Fruit fly (Drosophila melanogaster) whole organism, embryonic: ENCODE measurements around the gene CG46434.

Experiments
- Bgb ChIP-seq: fragments of 200-800 bp; sonication (Bioruptor generic); IDR thresholded peaks from 2 replicates; pipeline ENCODE4 v1.3.6; 2022; ENCODE audit warnings: missing biosample characterization, missing genetic modification characterization; ENCODE audit not compliant: partially characterized antibody
- CG10654 ChIP-seq: fragments of 200-800 bp; sonication (Bioruptor generic); optimal IDR thresholded peaks from 2 replicates; lab custom pipeline; 2016; ENCODE audit warnings: missing biosample characterization, missing genetic modification characterization
- CG11456 ChIP-seq: fragments of 200-800 bp; sonication (Bioruptor generic); IDR thresholded peaks from 3 replicates; pipeline ENCODE4 v1.3.6; 2022; ENCODE audit warnings: missing biosample characterization, missing genetic modification characterization
- CG11723 ChIP-seq: fragments of 200-800 bp; sonication (Bioruptor generic); optimal IDR thresholded peaks from 2 replicates; lab custom pipeline; 2017; ENCODE audit warnings: missing biosample characterization, mild to moderate bottlenecking, missing genetic modification characterization
- CG12744 ChIP-seq: fragments of 200-800 bp; sonication (Bioruptor generic); optimal IDR thresholded peaks from 2 replicates; lab custom pipeline; 2016; ENCODE audit warnings: missing biosample characterization, missing genetic modification characterization
- CG17186 ChIP-seq: fragments of 200-800 bp; sonication (Bioruptor generic); optimal IDR thresholded peaks from 3 replicates; lab custom pipeline; 2017; ENCODE audit warnings: missing biosample characterization, missing genetic modification reagents, missing genetic modification characterization
- CG17912 ChIP-seq: fragments of 200-800 bp; sonication (Bioruptor generic); optimal IDR thresholded peaks from 2 replicates; lab custom pipeline; 2018; ENCODE audit warnings: missing biosample characterization, mild to moderate bottlenecking, missing genetic modification characterization
- CG1832 ChIP-seq: fragments of 200-800 bp; sonication (Bioruptor generic); optimal IDR thresholded peaks from 2 replicates; lab custom pipeline; 2017; ENCODE audit warnings: missing biosample characterization, mild to moderate bottlenecking, missing genetic modification characterization, inconsistent platforms
- CG2116 ChIP-seq: fragments of 200-800 bp; sonication (Bioruptor generic); optimal IDR thresholded peaks from 3 replicates; lab custom pipeline; 2018; ENCODE audit warnings: missing biosample characterization, mild to moderate bottlenecking, missing genetic modification characterization
- CG2875 ChIP-seq: fragments of 200-800 bp; sonication (Bioruptor generic); optimal IDR thresholded peaks from 2 replicates; lab custom pipeline; 2017; ENCODE audit warnings: missing biosample characterization, mild to moderate bottlenecking, missing genetic modification characterization, missing genetic modification reagents
- CG34422 ChIP-seq: fragments of 200-800 bp; sonication (Bioruptor generic); IDR thresholded peaks from 3 replicates; pipeline ENCODE4 v1.3.6; 2022; ENCODE audit warnings: missing biosample characterization, missing genetic modification characterization
- CG3838 ChIP-seq: fragments of 200-800 bp; sonication (Bioruptor generic); optimal IDR thresholded peaks from 3 replicates; lab custom pipeline; 2016; ENCODE audit warnings: missing biosample characterization, missing genetic modification characterization
- CG3847 ChIP-seq: fragments of 200-800 bp; sonication (Bioruptor generic); IDR thresholded peaks from 2 replicates; pipeline ENCODE4 v1.3.6; 2022; ENCODE audit warnings: missing biosample characterization, missing genetic modification characterization
- CG4404 ChIP-seq: fragments of 200-800 bp; sonication (Bioruptor generic); IDR thresholded peaks from 2 replicates; pipeline ENCODE4 v1.3.6; 2022; ENCODE audit warnings: missing biosample characterization, missing genetic modification characterization
- CG6254 ChIP-seq: fragments of 200-800 bp; sonication (Bioruptor generic); optimal IDR thresholded peaks from 3 replicates; lab custom pipeline; 2017; ENCODE audit warnings: mild to moderate bottlenecking, missing biosample characterization, missing genetic modification reagents, missing genetic modification characterization
- CG6813 ChIP-seq: fragments of 200-800 bp; sonication (Bioruptor generic); optimal IDR thresholded peaks from 2 replicates; lab custom pipeline; 2017; ENCODE audit warnings: missing biosample characterization, missing genetic modification characterization, mild to moderate bottlenecking, moderate library complexity, missing genetic modification reagents
- Dip2 ChIP-seq: fragments of 200-800 bp; sonication (Bioruptor generic); IDR thresholded peaks from 2 replicates; pipeline ENCODE4 v1.3.6; 2022; ENCODE audit warnings: missing biosample characterization, missing genetic modification characterization
- E2f2 ChIP-seq: fragments of 200-800 bp; sonication (Bioruptor generic); IDR thresholded peaks from 2 replicates; pipeline ENCODE4 v1.3.6; 2022; ENCODE audit warnings: missing biosample characterization, missing genetic modification characterization
- Ets97D ChIP-seq: fragments of 200-800 bp; sonication (Bioruptor generic); optimal IDR thresholded peaks from 3 replicates; lab custom pipeline; 2016; ENCODE audit warnings: missing biosample characterization, missing genetic modification characterization
- H15 ChIP-seq: fragments of 200-800 bp; sonication (Bioruptor generic); IDR thresholded peaks from 3 replicates; pipeline ENCODE4 v1.3.6; 2022; ENCODE audit warnings: missing biosample characterization, missing genetic modification characterization
- Hmr ChIP-seq: fragments of 200-800 bp; sonication (Bioruptor generic); optimal IDR thresholded peaks from 3 replicates; lab custom pipeline; 2017; ENCODE audit warnings: mild to moderate bottlenecking, missing biosample characterization, missing genetic modification reagents, missing genetic modification characterization
- Jarid2 ChIP-seq: fragments of 200-800 bp; sonication (Bioruptor generic); optimal IDR thresholded peaks from 3 replicates; lab custom pipeline; 2017; ENCODE audit warnings: mild to moderate bottlenecking, missing biosample characterization, missing genetic modification reagents, missing genetic modification characterization
- Kr ChIP-seq: fragments of 200-800 bp; sonication (Bioruptor generic); optimal IDR thresholded peaks from 2 replicates; lab custom pipeline; 2017; ENCODE audit warnings: missing biosample characterization, mild to moderate bottlenecking, missing genetic modification characterization
- Lhr ChIP-seq: fragments of 200-800 bp; sonication (Bioruptor generic); optimal IDR thresholded peaks from 3 replicates; lab custom pipeline; 2017; ENCODE audit warnings: mild to moderate bottlenecking, missing biosample characterization, missing genetic modification reagents, missing genetic modification characterization
- MTF-1 ChIP-seq: fragments of 200-800 bp; sonication (Bioruptor generic); optimal IDR thresholded peaks from 2 replicates; lab custom pipeline; 2018; ENCODE audit warnings: missing biosample characterization, mild to moderate bottlenecking, missing genetic modification characterization, borderline replicate concordance
- Mrtf ChIP-seq: fragments of 200-800 bp; sonication (Bioruptor generic); IDR thresholded peaks from 3 replicates; pipeline ENCODE4 v1.3.6; 2022; ENCODE audit warnings: missing biosample characterization, missing genetic modification characterization
- NC2β ChIP-seq: fragments of 200-800 bp; sonication (Bioruptor generic); optimal IDR thresholded peaks from 2 replicates; lab custom pipeline; 2016; ENCODE audit warnings: missing biosample characterization, missing genetic modification characterization
- Oaz ChIP-seq: fragments of 200-800 bp; sonication (Bioruptor generic); IDR thresholded peaks from 2 replicates; pipeline ENCODE4 v1.3.6; 2022; ENCODE audit warnings: missing biosample characterization, missing genetic modification characterization
- Sox102F ChIP-seq: fragments of 200-800 bp; sonication (Bioruptor generic); optimal IDR thresholded peaks from 2 replicates; lab custom pipeline; 2018; ENCODE audit warnings: missing biosample characterization, mild to moderate bottlenecking, missing genetic modification characterization, moderate library complexity
- Taf1 ChIP-seq: fragments of 200-800 bp; sonication (Bioruptor generic); IDR thresholded peaks from 2 replicates; pipeline ENCODE4 v1.3.6; 2022; ENCODE audit warnings: missing biosample characterization, missing genetic modification characterization
- bsh ChIP-seq, 2 experiments: fragments of 200-800 bp; sonication (Bioruptor generic); optimal IDR thresholded peaks; 2 replicates each; lab custom pipeline; 2017 to 2018; ENCODE audit warnings: mild to moderate bottlenecking in 2 of 2, missing biosample characterization in 2 of 2, missing genetic modification characterization in 2 of 2, moderate library complexity in 1 of 2
- caup ChIP-seq: fragments of 200-800 bp; sonication (Bioruptor generic); optimal IDR thresholded peaks from 3 replicates; lab custom pipeline; 2017; ENCODE audit warnings: missing biosample characterization, mild to moderate bottlenecking, missing genetic modification characterization, moderate library complexity; ENCODE audit not compliant: severe bottlenecking
- chinmo ChIP-seq: fragments of 200-800 bp; sonication (Bioruptor generic); IDR thresholded peaks from 4 replicates; pipeline ENCODE4 v1.3.6; 2022; ENCODE audit warnings: missing biosample characterization, missing genetic modification characterization; ENCODE audit not compliant: partially characterized antibody
- chm ChIP-seq: fragments of 200-800 bp; sonication (Bioruptor generic); IDR thresholded peaks from 2 replicates; pipeline ENCODE4 v1.3.6; 2022; ENCODE audit warnings: missing biosample characterization, missing genetic modification characterization
- croc ChIP-seq: fragments of 200-800 bp; sonication (Bioruptor generic); conservative IDR thresholded peaks from 3 replicates; pipeline ENCODE4 v1.3.6; 2022; ENCODE audit warnings: missing biosample characterization, missing genetic modification characterization
- fu2 ChIP-seq: fragments of 200-800 bp; sonication (Bioruptor generic); optimal IDR thresholded peaks from 2 replicates; lab custom pipeline; 2016; ENCODE audit warnings: missing biosample characterization, missing genetic modification characterization
- gcm ChIP-seq: fragments of 200-800 bp; sonication (Bioruptor generic); optimal IDR thresholded peaks from 2 replicates; lab custom pipeline; 2019; ENCODE audit warnings: missing biosample characterization, mild to moderate bottlenecking, missing genetic modification characterization, moderate library complexity
- gsb-n ChIP-seq: fragments of 200-800 bp; sonication (Bioruptor generic); optimal IDR thresholded peaks from 3 replicates; lab custom pipeline; 2018; ENCODE audit warnings: missing biosample characterization, mild to moderate bottlenecking, missing genetic modification characterization
- her ChIP-seq: fragments of 200-800 bp; sonication (Bioruptor generic); optimal IDR thresholded peaks from 2 replicates; lab custom pipeline; 2016; ENCODE audit warnings: missing biosample characterization, missing genetic modification characterization
- lmd ChIP-seq: fragments of 200-800 bp; sonication (Bioruptor generic); IDR thresholded peaks from 2 replicates; pipeline ENCODE4 v1.3.6; 2022; ENCODE audit warnings: missing biosample characterization, missing genetic modification characterization
- mam ChIP-seq: fragments of 200-800 bp; sonication (Bioruptor generic); optimal IDR thresholded peaks from 3 replicates; lab custom pipeline; 2016; ENCODE audit warnings: missing biosample characterization, missing genetic modification characterization
- nau ChIP-seq: fragments of 200-800 bp; sonication (Bioruptor generic); optimal IDR thresholded peaks from 3 replicates; lab custom pipeline; 2017; ENCODE audit warnings: missing biosample characterization, mild to moderate bottlenecking, missing genetic modification characterization, missing genetic modification reagents
- odd ChIP-seq: fragments of 200-800 bp; sonication (Bioruptor generic); optimal IDR thresholded peaks from 2 replicates; lab custom pipeline; 2017; ENCODE audit warnings: missing biosample characterization, mild to moderate bottlenecking, missing genetic modification characterization
- otp ChIP-seq: fragments of 200-800 bp; sonication (Bioruptor generic); IDR thresholded peaks from 3 replicates; pipeline ENCODE4, ENCODE4 v1.3.6; 2022; ENCODE audit warnings: missing biosample characterization, missing genetic modification characterization
- pan ChIP-seq, 4 experiments: fragments of >200 bp in 3 of 4; fragments of 200-800 bp in 1 of 4; sonication (Bioruptor generic) in 1 of 4; optimal IDR thresholded peaks in 3 of 4; IDR thresholded peaks in 1 of 4; 2 replicates each; pipeline versions ENCODE4 v1.3.6 to Lab custom; 2017 to 2022; ENCODE audit warnings: missing biosample characterization in 2 of 4, missing genetic modification characterization in 2 of 4, mixed read lengths in 1 of 4
- sd ChIP-seq: fragments of 200-800 bp; sonication (Bioruptor generic); optimal IDR thresholded peaks from 3 replicates; lab custom pipeline; 2018; ENCODE audit warnings: missing biosample characterization, mild to moderate bottlenecking, missing genetic modification characterization, moderate library complexity
- zfh1 ChIP-seq: fragments of 200-800 bp; sonication (Bioruptor generic); IDR thresholded peaks from 3 replicates; pipeline ENCODE4 v1.3.6; 2022; ENCODE audit warnings: missing biosample characterization, missing genetic modification characterization

CG46434 gene

dm6 chr3L:19585979-19586378, 42.0 kb upstream of the CG46434 start, which contains the start of the genes CG9231 and CG9330 (continued):
- TF ChIP-seq caup (GFP tag; lab: Kevin White, UChicago) (no peak), Bgb (GFP tag; lab: Robert Waterston, UW) (no peak), H15 (GFP tag; lab: Robert Waterston, UW) (no peak), CG34422 (peak; percentile 49; the same call in 1 of the 3 replicates), Sox102F (GFP tag; lab: Kevin White, UChicago) (peak; percentile 11), CG17186 (GFP tag; lab: Kevin White, UChicago) (peak; percentile 40), CG3847 (GFP tag; lab: Robert Waterston, UW) (peak; percentile 4; the same call in 1 of the 2 replicates), gsb-n (tag; lab: Kevin White, UChicago) (peak; percentile 40), Oaz (no peak), pan (optimal IDR thresholded peaks at IDR 0.05; lab: Kevin White, UChicago) (no peak), pan (GFP tag; optimal IDR thresholded peaks at IDR 0.05 in 1 of 2, IDR thresholded peaks at IDR 0.05 in 1 of 2) (peak in 1 of 2 experiments; percentile 60), CG12744 (GFP tag; lab: Kevin White, UChicago) (no peak), CG1832 (no peak), CG4404 (GFP tag; lab: Robert Waterston, UW) (no peak), CG17912 (GFP tag; lab: Kevin White, UChicago) (no peak), Dip2 (GFP tag; lab: Robert Waterston, UW) (no peak), lmd (GFP tag; lab: Robert Waterston, UW) (no peak), Hmr (GFP tag; lab: Kevin White, UChicago) (peak; percentile 18), nau (no peak), E2f2 (GFP tag; lab: Robert Waterston, UW) (peak; percentile 59; the same call in 1 of the 2 replicates), sd (tag; lab: Kevin White, UChicago) (peak; percentile 50), CG3838 (GFP tag; lab: Kevin White, UChicago) (no peak), CG2875 (no peak), NC2β (GFP tag; lab: Kevin White, UChicago) (no peak), CG6254 (GFP tag; lab: Kevin White, UChicago) (peak; percentile 12), MTF-1 (GFP tag; lab: Kevin White, UChicago) (no peak), chinmo (no peak), CG10654 (GFP tag; lab: Kevin White, UChicago) (no peak), odd (GFP tag; lab: Kevin White, UChicago) (no peak), fu2 (GFP tag; lab: Kevin White, UChicago) (no peak), zfh1 (GFP tag; lab: Robert Waterston, UW) (0 out of 3 replicates have a peak, but pooled peaks have one; percentile 5), Kr (no peak), bsh (GFP tag; optimal IDR thresholded peaks at IDR 0.05; lab: Kevin White, UChicago) (no peak), Lhr (GFP tag; lab: Kevin White, UChicago) (peak; percentile 69), gcm (GFP tag; lab: Kevin White, UChicago) (peak; percentile 32), Ets97D (peak; percentile 88), CG11723 (GFP tag; lab: Kevin White, UChicago) (no peak), CG6813 (GFP tag; lab: Kevin White, UChicago) (no peak), Taf1 (GFP tag; lab: Robert Waterston, UW) (no peak), her (GFP tag; lab: Kevin White, UChicago) (no peak), otp (GFP tag; lab: Robert Waterston, UW) (no peak), Jarid2 (GFP tag; lab: Kevin White, UChicago) (no peak), croc (GFP tag; lab: Robert Waterston, UW) (no peak), chm (no peak), Mrtf (GFP tag; lab: Robert Waterston, UW) (no peak), CG11456 (GFP tag; lab: Robert Waterston, UW) (no peak), CG2116 (peak; percentile 61), mam (GFP tag; lab: Kevin White, UChicago) (peak; percentile 2)
